Worm (Caenorhabditis elegans): ENCODE results near the gene F44A6.3.

- TF ChIP-seq dao-5 (tag; optimal IDR thresholded peaks at IDR 0.05) (no peak), him-1 (tag; optimal IDR thresholded peaks at IDR 0.05) (no peak)
Observed at ce11 chrX:10172004-10172584, 40.5 kb upstream of the F44A6.3 start, which contains the start of gene C07A4.2.
